Fruit fly (Drosophila melanogaster) whole organism, adult: ENCODE data around the gene CG4907.

Experiments
- CG11617 ChIP-seq: fragments of 200-800 bp; sonication (Bioruptor generic); optimal IDR thresholded peaks from 2 replicates; lab custom pipeline; 2017; ENCODE audit warnings: mild to moderate bottlenecking, missing biosample characterization, missing genetic modification reagents, missing genetic modification characterization
- CG12768 ChIP-seq: fragments of 200-800 bp; sonication (Bioruptor generic); optimal IDR thresholded peaks from 2 replicates; lab custom pipeline; 2017; ENCODE audit warnings: missing biosample characterization, missing genetic modification characterization, mild to moderate bottlenecking, moderate library complexity, missing genetic modification reagents
- CG14711 ChIP-seq: fragments of 200-800 bp; sonication (Bioruptor generic); optimal IDR thresholded peaks from 2 replicates; lab custom pipeline; 2018; ENCODE audit warnings: missing biosample characterization, mild to moderate bottlenecking, missing genetic modification characterization, moderate library complexity
- CG1620 ChIP-seq: fragments of 200-800 bp; sonication (Bioruptor generic); optimal IDR thresholded peaks from 2 replicates; lab custom pipeline; 2016; ENCODE audit warnings: missing biosample characterization, missing genetic modification characterization
- CG33017 ChIP-seq: fragments of 200-800 bp; sonication (Bioruptor generic); optimal IDR thresholded peaks from 2 replicates; lab custom pipeline; 2018; ENCODE audit warnings: missing biosample characterization, mild to moderate bottlenecking, missing genetic modification characterization, moderate library complexity
- CG5204 ChIP-seq: fragments of 200-800 bp; sonication (Bioruptor generic); optimal IDR thresholded peaks from 2 replicates; lab custom pipeline; 2016; ENCODE audit warnings: missing biosample characterization, missing genetic modification characterization
- CG7045 ChIP-seq: fragments of 200-800 bp; sonication (Bioruptor generic); optimal IDR thresholded peaks from 2 replicates; lab custom pipeline; 2017; ENCODE audit warnings: missing biosample characterization, mild to moderate bottlenecking, missing genetic modification characterization
- CG7101 ChIP-seq: fragments of 200-800 bp; sonication (Bioruptor generic); optimal IDR thresholded peaks from 2 replicates; lab custom pipeline; 2018; ENCODE audit warnings: missing biosample characterization, mild to moderate bottlenecking, missing genetic modification characterization, moderate library complexity
- Clk ChIP-seq: fragments of 200-800 bp; sonication (Bioruptor generic); optimal IDR thresholded peaks from 2 replicates; lab custom pipeline; 2017; ENCODE audit warnings: missing biosample characterization, missing genetic modification characterization
- Crg-1 ChIP-seq: fragments of 200-800 bp; sonication (Bioruptor generic); optimal IDR thresholded peaks from 2 replicates; lab custom pipeline; 2016; ENCODE audit warnings: missing biosample characterization, missing genetic modification characterization
- Hr96 ChIP-seq: fragments of 200-800 bp; sonication (Bioruptor generic); optimal IDR thresholded peaks from 2 replicates; lab custom pipeline; 2016; ENCODE audit warnings: missing biosample characterization, missing genetic modification characterization
- Mnt ChIP-seq: fragments of 200-800 bp; sonication (Bioruptor generic); optimal IDR thresholded peaks from 2 replicates; lab custom pipeline; 2016; ENCODE audit warnings: missing biosample characterization, mild to moderate bottlenecking, missing genetic modification characterization
- bab1 ChIP-seq: fragments of 200-800 bp; sonication (Bioruptor generic); optimal IDR thresholded peaks from 3 replicates; lab custom pipeline; 2019; ENCODE audit warnings: missing biosample characterization, mild to moderate bottlenecking, missing genetic modification characterization, moderate library complexity
- cic ChIP-seq: fragments of 200-800 bp; sonication (Bioruptor generic); optimal IDR thresholded peaks from 2 replicates; lab custom pipeline; 2017; ENCODE audit warnings: missing biosample characterization, mild to moderate bottlenecking, missing genetic modification characterization, moderate library complexity
- cnc ChIP-seq, 2 experiments: fragments of >200 bp; optimal IDR thresholded peaks; 2 replicates each; lab custom pipeline; 2017
- kay ChIP-seq: fragments of 200-800 bp; sonication (Bioruptor generic); peaks from one replicate; lab custom pipeline; 2016; ENCODE audit warnings: missing biosample characterization, missing genetic modification characterization, borderline replicate concordance
- ovo ChIP-seq: fragments of 200-800 bp; sonication (Bioruptor generic); optimal IDR thresholded peaks from 2 replicates; lab custom pipeline; 2016; ENCODE audit warnings: missing biosample characterization, missing genetic modification characterization
- pad ChIP-seq: fragments of 200-800 bp; sonication (Bioruptor generic); optimal IDR thresholded peaks from 3 replicates; lab custom pipeline; 2017; ENCODE audit warnings: missing biosample characterization, missing genetic modification characterization, mild to moderate bottlenecking, moderate library complexity, missing genetic modification reagents
- tj ChIP-seq: fragments of 200-800 bp; sonication (Bioruptor generic); optimal IDR thresholded peaks from 3 replicates; lab custom pipeline; 2017; ENCODE audit warnings: missing biosample characterization, mild to moderate bottlenecking, missing genetic modification characterization, moderate library complexity
- toe ChIP-seq: fragments of 200-800 bp; sonication (Bioruptor generic); optimal IDR thresholded peaks from 2 replicates; lab custom pipeline; 2016; ENCODE audit warnings: missing biosample characterization, missing genetic modification characterization

CG4907 gene

dm6 chr3R:22675447-22675846, 35.1 kb downstream of the CG4907 start:
- TF ChIP-seq CG1620 (GFP tag; lab: Kevin White, UChicago) (no peak), CG11617 (no peak), Clk (GFP tag; lab: Kevin White, UChicago) (no peak), CG7045 (GFP tag; lab: Kevin White, UChicago) (no peak), toe (no peak), ovo (GFP tag; lab: Kevin White, UChicago) (no peak), Mnt (GFP tag; lab: Kevin White, UChicago) (no peak), pad (no peak), CG33017 (tag; lab: Kevin White, UChicago) (no peak), Crg-1 (GFP tag; lab: Kevin White, UChicago) (no peak)

- no peak for TF ChIP-seq cic (GFP tag; lab: Kevin White, UChicago)
- TF ChIP-seq CG7045 (GFP tag; lab: Kevin White, UChicago): no peak
- no peak for TF ChIP-seq toe
Measured at dm6 chr3R:22673528-22673959, 37.0 kb downstream of the CG4907 start.

dm6 chr3R:22672695-22673346, 37.7 kb downstream of the CG4907 start:
- TF ChIP-seq Clk (GFP tag; lab: Kevin White, UChicago): no peak
- TF ChIP-seq CG7101 (tag; lab: Kevin White, UChicago): no peak
- TF ChIP-seq CG14711: no peak
- no peak for TF ChIP-seq cnc (optimal IDR thresholded peaks at IDR 0.05; lab: Kevin White, UChicago)
- no peak for TF ChIP-seq CG12768 (GFP tag; lab: Kevin White, UChicago)
- TF ChIP-seq kay: no peak
- no peak for TF ChIP-seq Mnt (GFP tag; lab: Kevin White, UChicago)
- no peak for TF ChIP-seq Crg-1 (GFP tag; lab: Kevin White, UChicago)
- no peak for TF ChIP-seq CG5204 (GFP tag; lab: Kevin White, UChicago)
- TF ChIP-seq CG33017 (tag; lab: Kevin White, UChicago): no peak
- no peak for TF ChIP-seq CG11617
- no peak for TF ChIP-seq CG1620 (GFP tag; lab: Kevin White, UChicago)

dm6 chr3R:22669789-22670426, 40.7 kb downstream of the CG4907 start:
- no peak for TF ChIP-seq tj (GFP tag; lab: Kevin White, UChicago)
- no peak for TF ChIP-seq CG33017 (tag; lab: Kevin White, UChicago)
- TF ChIP-seq bab1: no peak
- TF ChIP-seq Hr96 (GFP tag; lab: Kevin White, UChicago): no peak
- TF ChIP-seq CG7101 (tag; lab: Kevin White, UChicago): no peak
- no peak for TF ChIP-seq toe
- TF ChIP-seq cic (GFP tag; lab: Kevin White, UChicago): no peak
- TF ChIP-seq CG11617: no peak
- TF ChIP-seq kay: no peak
- no peak for TF ChIP-seq Clk (GFP tag; lab: Kevin White, UChicago)
- no peak for TF ChIP-seq cnc (optimal IDR thresholded peaks at IDR 0.05; lab: Kevin White, UChicago)
- TF ChIP-seq CG5204 (GFP tag; lab: Kevin White, UChicago): no peak
- TF ChIP-seq CG7045 (GFP tag; lab: Kevin White, UChicago): no peak
- no peak for TF ChIP-seq CG14711
- no peak for TF ChIP-seq CG12768 (GFP tag; lab: Kevin White, UChicago)
- no peak for TF ChIP-seq pad

- peak; percentile 13 for TF ChIP-seq cic (GFP tag; lab: Kevin White, UChicago)
- TF ChIP-seq CG12768 (GFP tag; lab: Kevin White, UChicago): peak; percentile 21
- no peak for TF ChIP-seq CG7101 (tag; lab: Kevin White, UChicago)
Measured at dm6 chr3R:22669121-22669520, 41.4 kb downstream of the CG4907 start.

- TF ChIP-seq CG1620 (GFP tag; lab: Kevin White, UChicago) (no peak), pad (no peak), cic (GFP tag; lab: Kevin White, UChicago) (no peak), Mnt (GFP tag; lab: Kevin White, UChicago) (no peak), Crg-1 (GFP tag; lab: Kevin White, UChicago) (no peak), cnc (optimal IDR thresholded peaks at IDR 0.05; lab: Kevin White, UChicago) (no peak), tj (GFP tag; lab: Kevin White, UChicago) (no peak), CG14711 (no peak)
Measured at dm6 chr3R:22668622-22669021, 41.9 kb downstream of the CG4907 start.

- no peak for TF ChIP-seq Hr96 (GFP tag; lab: Kevin White, UChicago)
- TF ChIP-seq kay: no peak
- TF ChIP-seq tj (GFP tag; lab: Kevin White, UChicago): peak; percentile 95
Measured at dm6 chr3R:22667959-22668316, 42.6 kb downstream of the CG4907 start.
